Worm (Caenorhabditis elegans) whole organism, L4 larva: Measurements from ENCODE around the gene F48F5.6.
A peak's percentile ranks its signal among the peaks of the same experiment; 100 is the strongest.

Experiments used
- F10B5.3 ChIP-seq: sonication (generic microtip); optimal IDR thresholded peaks from 2 replicates; lab custom pipeline; 2016; ENCODE audit warnings: mild to moderate bottlenecking, missing genetic modification characterization, missing compliant biosample characterization
- F26F4.8 ChIP-seq: fragments of 200-800 bp; sonication (Bioruptor generic); conservative IDR thresholded peaks from 2 replicates; pipeline ENCODE4 v1.3.6; 2022; ENCODE audit warnings: missing genetic modification characterization, missing compliant biosample characterization
- F44E2.7 ChIP-seq: fragments of 200-800 bp; sonication (Bioruptor generic); IDR thresholded peaks from 2 replicates; pipeline ENCODE4 v2.1.2; 2022; ENCODE audit warnings: missing genetic modification characterization, missing compliant biosample characterization
- R02D3.7 ChIP-seq: fragments of 150-350 bp; sonication (generic microtip); optimal IDR thresholded peaks from 3 replicates; lab custom pipeline; 2014; ENCODE audit warnings: missing biosample characterization, missing genetic modification characterization
- ZK546.5 ChIP-seq, 2 experiments: sonication (generic microtip); optimal IDR thresholded peaks; 2 replicates each; lab custom pipeline; 2017; ENCODE audit warnings: missing biosample characterization in 2 of 2, missing genetic modification characterization in 2 of 2
- aha-1 ChIP-seq: fragments of 150-350 bp; peaks from one replicate; lab custom pipeline; 2014; ENCODE audit warnings: missing biosample characterization, missing genetic modification characterization
- ceh-44 ChIP-seq: fragments of 200-800 bp; sonication (Bioruptor generic); IDR thresholded peaks from 2 replicates; pipeline ENCODE4 v1.3.6; 2022; ENCODE audit warnings: missing genetic modification reagents, missing genetic modification characterization, missing compliant biosample characterization
- cey-2 ChIP-seq: sonication (generic microtip); optimal IDR thresholded peaks from 3 replicates; lab custom pipeline; 2017; ENCODE audit warnings: missing genetic modification characterization, mild to moderate bottlenecking, missing compliant biosample characterization, antibody characterized with exemption, borderline replicate concordance; ENCODE audit not compliant: insufficient read depth
- daf-12 ChIP-seq: fragments of 150-350 bp; optimal IDR thresholded peaks from 2 replicates; lab custom pipeline; 2014; ENCODE audit warnings: missing biosample characterization, missing genetic modification reagents, missing genetic modification characterization
- daf-16 ChIP-seq, 3 experiments: sonication (generic microtip); optimal IDR thresholded peaks; 2 replicates each; lab custom pipeline; 2016 to 2017; ENCODE audit warnings: missing genetic modification characterization in 3 of 3, missing genetic modification reagents in 3 of 3, mild to moderate bottlenecking in 2 of 3, missing compliant biosample characterization in 2 of 3, missing biosample characterization in 1 of 3, moderate library complexity in 1 of 3
- dpl-1 ChIP-seq: fragments of 150-350 bp; optimal IDR thresholded peaks from 2 replicates; lab custom pipeline; 2014; ENCODE audit warnings: missing biosample characterization, missing genetic modification reagents, missing genetic modification characterization
- dve-1 ChIP-seq: sonication (generic microtip); optimal IDR thresholded peaks from 2 replicates; lab custom pipeline; 2017; ENCODE audit warnings: antibody characterized with exemption, mild to moderate bottlenecking, missing genetic modification characterization, missing compliant biosample characterization; ENCODE audit not compliant: insufficient read depth
- fos-1 ChIP-seq: fragments of 150-350 bp; optimal IDR thresholded peaks from 2 replicates; lab custom pipeline; 2014; ENCODE audit warnings: missing biosample characterization, missing genetic modification characterization
- hif-1 ChIP-seq, 2 experiments: sonication (generic microtip); optimal IDR thresholded peaks; 2 replicates each; lab custom pipeline; 2016 to 2017; ENCODE audit warnings: missing compliant biosample characterization in 2 of 2, missing genetic modification characterization in 2 of 2, missing genetic modification reagents in 2 of 2, missing genotype in 2 of 2, mild to moderate bottlenecking in 1 of 2
- hlh-11 ChIP-seq: fragments of 200-800 bp; sonication (Bioruptor generic); optimal IDR thresholded peaks from 2 replicates; lab custom pipeline; 2018; ENCODE audit warnings: mild to moderate bottlenecking, missing genetic modification characterization, missing compliant biosample characterization
- hlh-30 ChIP-seq: sonication (generic microtip); optimal IDR thresholded peaks from 2 replicates; lab custom pipeline; 2017; ENCODE audit warnings: antibody characterized with exemption, mild to moderate bottlenecking, missing genetic modification characterization, missing compliant biosample characterization; ENCODE audit not compliant: insufficient read depth
- jun-1 ChIP-seq: fragments of 150-350 bp; optimal IDR thresholded peaks from 2 replicates; lab custom pipeline; 2014; ENCODE audit warnings: missing biosample characterization, missing genetic modification reagents, missing genetic modification characterization
- lin-38 ChIP-seq: fragments of 200-800 bp; sonication (Bioruptor generic); IDR thresholded peaks from 2 replicates; pipeline ENCODE4 v1.3.6; 2022; ENCODE audit warnings: missing genetic modification reagents, missing genetic modification characterization, missing compliant biosample characterization
- lsy-2 ChIP-seq, 2 experiments: fragments of 150-350 bp in 1 of 2; sonication (generic microtip) in 1 of 2; optimal IDR thresholded peaks; 2 replicates each; lab custom pipeline; 2014 to 2017; ENCODE audit warnings: missing biosample characterization in 2 of 2, missing genetic modification characterization in 2 of 2
- madf-5 ChIP-seq, 2 experiments: fragments of 200-800 bp; sonication (Bioruptor generic); IDR thresholded peaks; 2 replicates each; pipeline ENCODE4 v1.3.6; 2022; ENCODE audit warnings: missing compliant biosample characterization in 2 of 2, missing genetic modification characterization in 2 of 2
- mdl-1 ChIP-seq, 2 experiments: fragments of 150-350 bp in 1 of 2; sonication (generic microtip) in 1 of 2; optimal IDR thresholded peaks; 2 replicates each; lab custom pipeline; 2014 to 2017; ENCODE audit warnings: missing biosample characterization in 2 of 2, missing genetic modification characterization in 2 of 2
- mdt-29 ChIP-seq: fragments of 200-800 bp; sonication (Bioruptor generic); IDR thresholded peaks from 2 replicates; pipeline ENCODE4 v1.3.6; 2022; ENCODE audit warnings: missing genetic modification reagents, missing genetic modification characterization, missing compliant biosample characterization
- mep-1 ChIP-seq: fragments of 150-350 bp; sonication (generic microtip); optimal IDR thresholded peaks from 3 replicates; lab custom pipeline; 2014; ENCODE audit warnings: missing biosample characterization, missing genetic modification characterization
- mes-2 ChIP-seq: sonication (generic microtip); optimal IDR thresholded peaks from 2 replicates; lab custom pipeline; 2016; ENCODE audit warnings: missing genotype, mild to moderate bottlenecking, missing genetic modification characterization, missing compliant biosample characterization; ENCODE audit not compliant: poor library complexity, severe bottlenecking
- nhr-10 ChIP-seq: fragments of 150-350 bp; optimal IDR thresholded peaks from 2 replicates; lab custom pipeline; 2014; ENCODE audit warnings: missing biosample characterization, missing genetic modification characterization
- nhr-11 ChIP-seq: fragments of 150-350 bp; optimal IDR thresholded peaks from 2 replicates; lab custom pipeline; 2014; ENCODE audit warnings: missing biosample characterization, missing genetic modification characterization
- nhr-28 ChIP-seq: fragments of 150-350 bp; optimal IDR thresholded peaks from 2 replicates; lab custom pipeline; 2014; ENCODE audit warnings: missing biosample characterization, missing genetic modification characterization
- nhr-6 ChIP-seq: fragments of 150-350 bp; optimal IDR thresholded peaks from 2 replicates; lab custom pipeline; 2014; ENCODE audit warnings: missing biosample characterization, missing genetic modification characterization
- nhr-77 ChIP-seq: fragments of 150-350 bp; optimal IDR thresholded peaks from 2 replicates; lab custom pipeline; 2014; ENCODE audit warnings: missing biosample characterization, missing genetic modification characterization
- pha-4 ChIP-seq, 2 experiments: fragments of 150-350 bp in 1 of 2; fragments of 200-800 bp in 1 of 2; sonication (Bioruptor generic) in 1 of 2; IDR thresholded peaks in 1 of 2; optimal IDR thresholded peaks in 1 of 2; 2 replicates each; pipeline versions ENCODE4 v1.3.6 to Lab custom; 2014 to 2022; ENCODE audit warnings: missing genetic modification characterization in 2 of 2, missing genetic modification reagents in 2 of 2, missing biosample characterization in 1 of 2, missing compliant biosample characterization in 1 of 2
- rbr-2 ChIP-seq: sonication (generic microtip); optimal IDR thresholded peaks from 2 replicates; lab custom pipeline; 2016; ENCODE audit warnings: missing genotype, missing genetic modification characterization, missing compliant biosample characterization
- sdz-12 ChIP-seq: fragments of 200-800 bp; sonication (Bioruptor generic); optimal IDR thresholded peaks from 2 replicates; lab custom pipeline; 2018; ENCODE audit warnings: mild to moderate bottlenecking, missing genetic modification characterization, missing compliant biosample characterization
- unc-130 ChIP-seq: sonication (generic microtip); optimal IDR thresholded peaks from 2 replicates; lab custom pipeline; 2016; ENCODE audit warnings: missing genetic modification reagents, missing genetic modification characterization, missing compliant biosample characterization
- zfp-2 ChIP-seq: sonication (generic microtip); optimal IDR thresholded peaks from 2 replicates; lab custom pipeline; 2016; ENCODE audit warnings: mild to moderate bottlenecking, missing genetic modification characterization, missing compliant biosample characterization
- zfp-3 ChIP-seq: fragments of 200-800 bp; sonication (Bioruptor generic); conservative IDR thresholded peaks from 2 replicates; pipeline ENCODE4 v1.3.6; 2022; ENCODE audit warnings: missing genetic modification reagents, missing genetic modification characterization, missing compliant biosample characterization
- ztf-11 ChIP-seq: fragments of 150-350 bp; optimal IDR thresholded peaks from 2 replicates; lab custom pipeline; 2014; ENCODE audit warnings: missing biosample characterization, missing genetic modification characterization
- ztf-7 ChIP-seq: fragments of 150-350 bp; optimal IDR thresholded peaks from 2 replicates; lab custom pipeline; 2014; ENCODE audit warnings: missing biosample characterization, missing genetic modification characterization

The F48F5.6 gene

ce11 chrV:20480227-20480626, 27.2 kb upstream of the F48F5.6 start:
- peak; percentile 82; the same call in 1 of the 2 replicates for TF ChIP-seq F44E2.7

ce11 chrV:20479013-20479739, 26.2 kb upstream of the F48F5.6 start, which contains the start of the genes calf-1 and rpl-2:
TSS of gene calf-1 (minus strand) at chrV:20479089.
TSS of gene rpl-2 (plus strand) at chrV:20479689.
- TF ChIP-seq nhr-10 (tag; lab: Kevin White, UChicago) = no peak
- peak in 1 of 2 experiments; percentile 2 for TF ChIP-seq mdl-1 (tag; optimal IDR thresholded peaks at IDR 0.05; lab: Kevin White, UChicago)
- TF ChIP-seq zfp-2 (tag; lab: Kevin White, UChicago) = no peak
- TF ChIP-seq pha-4 (GFP tag; IDR thresholded peaks at IDR 0.05; lab: Robert Waterston, UW) = 0 out of 2 replicates have a peak, but pooled peaks have one; percentile 49
- TF ChIP-seq pha-4 (tag; optimal IDR thresholded peaks at IDR 0.05; lab: Kevin White, UChicago) = no peak
- peak; percentile 44; the same call in 1 of the 2 replicates for TF ChIP-seq lin-38 (GFP tag; lab: Robert Waterston, UW)
- peak; percentile 22 for TF ChIP-seq rbr-2 (tag; lab: Kevin White, UChicago)
- TF ChIP-seq lsy-2 (tag; optimal IDR thresholded peaks at IDR 0.05; lab: Kevin White, UChicago) = peak; percentile 0 to 73
- no peak for TF ChIP-seq ceh-44 (GFP tag; lab: Robert Waterston, UW)
- no peak for TF ChIP-seq cey-2 (tag; lab: Kevin White, UChicago)
- TF ChIP-seq ztf-11 = no peak
- TF ChIP-seq F10B5.3 = no peak
- TF ChIP-seq nhr-6 (tag; lab: Kevin White, UChicago) = peak; percentile 26
- peak in 1 of 2 experiments; percentile 43 for TF ChIP-seq hif-1 (tag; optimal IDR thresholded peaks at IDR 0.05; lab: Kevin White, UChicago)
- no peak for TF ChIP-seq zfp-3 (GFP tag; lab: Robert Waterston, UW)
- peak; percentile 68 for TF ChIP-seq hlh-30 (tag; lab: Kevin White, UChicago)
- peak; percentile 29 for TF ChIP-seq nhr-77 (tag; lab: Kevin White, UChicago)
- TF ChIP-seq aha-1 (tag; lab: Kevin White, UChicago) = peak; percentile 94
- peak; percentile 69 for TF ChIP-seq mep-1 (tag; lab: Kevin White, UChicago)
- peak; percentile 55 for TF ChIP-seq dve-1 (tag; lab: Kevin White, UChicago)
- TF ChIP-seq R02D3.7 = peak; percentile 73
- peak; percentile 23 for TF ChIP-seq nhr-11 (tag; lab: Kevin White, UChicago)
- no peak for TF ChIP-seq jun-1 (tag; lab: Kevin White, UChicago)
- peak; percentile 21 for TF ChIP-seq nhr-28 (tag; lab: Kevin White, UChicago)
- TF ChIP-seq F26F4.8 (GFP tag; lab: Robert Waterston, UW) = no peak
- peak; percentile 82 for TF ChIP-seq mes-2 (tag; lab: Kevin White, UChicago)
- TF ChIP-seq hlh-11 = peak; percentile 55
- TF ChIP-seq ZK546.5 (tag; optimal IDR thresholded peaks at IDR 0.05; lab: Kevin White, UChicago) = no peak
- TF ChIP-seq mdt-29 (GFP tag; lab: Robert Waterston, UW) = no peak
- TF ChIP-seq dpl-1 (GFP tag; lab: Kevin White, UChicago) = peak; percentile 55
- peak; percentile 23 for TF ChIP-seq unc-130

- TF ChIP-seq madf-5 (GFP tag; IDR thresholded peaks at IDR 0.05; lab: Robert Waterston, UW) (no peak), lsy-2 (tag; optimal IDR thresholded peaks at IDR 0.05; lab: Kevin White, UChicago) (peak in 1 of 2 experiments; percentile 50)
These were observed 24.0 kb upstream of the F48F5.6 start for ce11 chrV:20476981-20477380.

- TF ChIP-seq sdz-12 (GFP tag; lab: Kevin White, UChicago) = no peak
- no peak for TF ChIP-seq daf-12 (tag; lab: Kevin White, UChicago)
- TF ChIP-seq unc-130 = peak; percentile 15
- no peak for TF ChIP-seq daf-16 (GFP tag; optimal IDR thresholded peaks at IDR 0.05; lab: Kevin White, UChicago)
- TF ChIP-seq daf-16 (tag; optimal IDR thresholded peaks at IDR 0.05; lab: Kevin White, UChicago) = no peak
- no peak for TF ChIP-seq ztf-7 (tag; lab: Kevin White, UChicago)
- no peak for TF ChIP-seq fos-1 (tag; lab: Kevin White, UChicago)
These were observed 23.5 kb upstream of the F48F5.6 start for ce11 chrV:20476514-20476913.
